In genomic region chr3L:1379741-1380465, dm6 we compare ENCODE assay signal across 4 fruit fly cellular contexts.
TF ChIP-seq lines count a peak whose summit lies in the region.

No protein-coding gene starts in this region.

- no peak for TF ChIP-seq CTCF in whole organism, embryonic (GFP tag; optimal IDR thresholded peaks at IDR 0.05; lab: Kevin White, UChicago)

TF ChIP-seq in whole organism, adult, 20 proteins besides CTCF, POLR2A, EP300 and RAD21:
- TF ChIP-seq kay (GFP tag; lab: Kevin White, UChicago; ENCODE audit: borderline replicate concordance), result peak; percentile 40
- TF ChIP-seq CG11617 (GFP tag; optimal IDR thresholded peaks at IDR 0.05; lab: Kevin White, UChicago), result no peak

TF ChIP-seq in whole organism, embryonic, 481 proteins besides CTCF, POLR2A, EP300 and RAD21 (continues in another document):
- TF ChIP-seq Dll (GFP tag; IDR thresholded peaks at IDR 0.05; lab: Robert Waterston, UW; ENCODE audit: partially characterized antibody) (peak; percentile 43; the same call in 1 of the 4 replicates), Sox100B (GFP tag; optimal IDR thresholded peaks at IDR 0.05; lab: Kevin White, UChicago) (no peak), Pdp1 (GFP tag; optimal IDR thresholded peaks at IDR 0.05; lab: Kevin White, UChicago) (peak in 1 of 2 experiments; percentile 10), vnd (GFP tag; IDR thresholded peaks at IDR 0.05; lab: Robert Waterston, UW; ENCODE audit: partially characterized antibody) (peak; percentile 27; the same call in 1 of the 3 replicates), amos (GFP tag; IDR thresholded peaks at IDR 0.05; lab: Robert Waterston, UW; ENCODE audit: partially characterized antibody) (peak; percentile 66), HLH4C (GFP tag; IDR thresholded peaks at IDR 0.05; lab: Robert Waterston, UW; ENCODE audit: partially characterized antibody) (peak; percentile 54), Bdp1 (GFP tag; optimal IDR thresholded peaks at IDR 0.05; lab: Kevin White, UChicago) (peak; percentile 96), CG2129 (GFP tag; IDR thresholded peaks at IDR 0.05; lab: Robert Waterston, UW; ENCODE audit: partially characterized antibody) (peak; percentile 13; the same call in 1 of the 2 replicates), nerfin-2 (GFP tag; IDR thresholded peaks at IDR 0.05; lab: Robert Waterston, UW; ENCODE audit: partially characterized antibody) (0 out of 2 replicates have a peak, but pooled peaks have one; percentile 47), Doc3 (GFP tag; IDR thresholded peaks at IDR 0.05; lab: Robert Waterston, UW; ENCODE audit: partially characterized antibody) (0 out of 3 replicates have a peak, but pooled peaks have one; percentile 30), CG16813 (GFP tag; IDR thresholded peaks at IDR 0.05; lab: Robert Waterston, UW; ENCODE audit: partially characterized antibody) (peak; percentile 61; the same call in 2 of the 3 replicates), CG17361 (GFP tag; IDR thresholded peaks at IDR 0.05; lab: Robert Waterston, UW) (no peak), CG42726 (GFP tag; IDR thresholded peaks at IDR 0.05; lab: Robert Waterston, UW; ENCODE audit: partially characterized antibody) (peak; percentile 29; the same call in 1 of the 2 replicates), caup (GFP tag; optimal IDR thresholded peaks at IDR 0.05; lab: Kevin White, UChicago; ENCODE audit: severe bottlenecking) (no peak), tna (GFP tag; IDR thresholded peaks at IDR 0.05; lab: Robert Waterston, UW; ENCODE audit: partially characterized antibody) (peak; percentile 57), toy (GFP tag; IDR thresholded peaks at IDR 0.05; lab: Robert Waterston, UW) (no peak), mirr (GFP tag; optimal IDR thresholded peaks at IDR 0.05; lab: Kevin White, UChicago) (no peak), CG14860 (GFP tag; IDR thresholded peaks at IDR 0.05; lab: Robert Waterston, UW; ENCODE audit: partially characterized antibody) (peak; percentile 50; the same call in 1 of the 3 replicates), Scr (GFP tag; IDR thresholded peaks at IDR 0.05; lab: Robert Waterston, UW; ENCODE audit: partially characterized antibody) (peak; percentile 52), fru (optimal IDR thresholded peaks at IDR 0.05; lab: Kevin White, UChicago) (no peak), CG8290 (GFP tag; optimal IDR thresholded peaks at IDR 0.05; lab: Kevin White, UChicago) (peak; percentile 69), CG8290 (tag; optimal IDR thresholded peaks at IDR 0.05; lab: Kevin White, UChicago) (no peak), Opbp (GFP tag; IDR thresholded peaks at IDR 0.05; lab: Robert Waterston, UW; ENCODE audit: partially characterized antibody) (peak; percentile 69; the same call in 2 of the 3 replicates)

TF ChIP-seq in whole organism, prepupa, 60 proteins besides CTCF, POLR2A, EP300 and RAD21:
- TF ChIP-seq Eip93F (GFP tag; optimal IDR thresholded peaks at IDR 0.05; lab: Kevin White, UChicago) (no peak), svp (GFP tag; lab: Kevin White, UChicago) (peak; percentile 29), Eip78C (GFP tag; lab: Kevin White, UChicago) (peak; percentile 23), Sox102F (GFP tag; optimal IDR thresholded peaks at IDR 0.05; lab: Kevin White, UChicago) (no peak)

TF ChIP-seq in whole organism, wandering third instar larva, 38 proteins besides CTCF, POLR2A, EP300 and RAD21:
- no peak for TF ChIP-seq Hnf4 (GFP tag; optimal IDR thresholded peaks at IDR 0.05; lab: Kevin White, UChicago)
- no peak for TF ChIP-seq lola (GFP tag; optimal IDR thresholded peaks at IDR 0.05; lab: Kevin White, UChicago)
- peak; percentile 63 for TF ChIP-seq CrebA (GFP tag; optimal IDR thresholded peaks at IDR 0.05; lab: Kevin White, UChicago; ENCODE audit: borderline replicate concordance)
- no peak for TF ChIP-seq N (GFP tag; optimal IDR thresholded peaks at IDR 0.05; lab: Kevin White, UChicago)
- TF ChIP-seq rgr (GFP tag; optimal IDR thresholded peaks at IDR 0.05; lab: Kevin White, UChicago), result no peak
